Fruit fly (Drosophila melanogaster) whole organism, pupa: ENCODE data around the gene Art9.

ENCODE experiments used
- CG10348 ChIP-seq: fragments of 200-800 bp; sonication (Bioruptor generic); IDR thresholded peaks from 2 replicates; pipeline ENCODE4 v1.3.6; 2022; ENCODE audit warnings: missing biosample characterization, missing genetic modification characterization
- CG12605 ChIP-seq: fragments of 200-800 bp; sonication (Bioruptor generic); IDR thresholded peaks from 2 replicates; pipeline ENCODE4 v1.3.6; 2022; ENCODE audit warnings: missing biosample characterization, missing genetic modification characterization
- CG13204 ChIP-seq: fragments of 200-800 bp; sonication (Bioruptor generic); optimal IDR thresholded peaks from 2 replicates; lab custom pipeline; 2018; ENCODE audit warnings: missing biosample characterization, mild to moderate bottlenecking, missing genetic modification characterization, moderate library complexity
- CG14655 ChIP-seq: fragments of 200-800 bp; sonication (Bioruptor generic); optimal IDR thresholded peaks from 3 replicates; lab custom pipeline; 2017; ENCODE audit warnings: mild to moderate bottlenecking, missing biosample characterization, missing genetic modification reagents, missing genetic modification characterization
- CG15710 ChIP-seq: fragments of 200-800 bp; sonication (Bioruptor generic); optimal IDR thresholded peaks from 2 replicates; lab custom pipeline; 2018; ENCODE audit warnings: missing biosample characterization, mild to moderate bottlenecking, missing genetic modification characterization, moderate library complexity
- CG17806 ChIP-seq: fragments of 200-800 bp; sonication (Bioruptor generic); optimal IDR thresholded peaks from 2 replicates; lab custom pipeline; 2018; ENCODE audit warnings: missing biosample characterization, mild to moderate bottlenecking, missing genetic modification characterization, moderate library complexity
- CG32121 ChIP-seq: fragments of 200-800 bp; sonication (Bioruptor generic); IDR thresholded peaks from 2 replicates; pipeline ENCODE4 v1.3.6; 2022; ENCODE audit warnings: missing biosample characterization, missing genetic modification characterization
- CG34367 ChIP-seq: fragments of 200-800 bp; sonication (Bioruptor generic); optimal IDR thresholded peaks from 2 replicates; lab custom pipeline; 2018; ENCODE audit warnings: missing biosample characterization, mild to moderate bottlenecking, missing genetic modification characterization
- CG4496 ChIP-seq: fragments of 200-800 bp; sonication (Bioruptor generic); IDR thresholded peaks from 3 replicates; pipeline ENCODE4 v1.3.6; 2022; ENCODE audit warnings: missing biosample characterization, missing genetic modification characterization
- CG8159 ChIP-seq: fragments of 200-800 bp; sonication (Bioruptor generic); optimal IDR thresholded peaks from 3 replicates; lab custom pipeline; 2018; ENCODE audit warnings: missing biosample characterization, mild to moderate bottlenecking, missing genetic modification characterization, moderate library complexity
- CG8301 ChIP-seq: fragments of 200-800 bp; sonication (Bioruptor generic); optimal IDR thresholded peaks from 2 replicates; lab custom pipeline; 2018; ENCODE audit warnings: missing biosample characterization, mild to moderate bottlenecking, missing genetic modification characterization
- CG9948 ChIP-seq: fragments of 200-800 bp; sonication (Bioruptor generic); optimal IDR thresholded peaks from 2 replicates; lab custom pipeline; 2018; ENCODE audit warnings: missing biosample characterization, mild to moderate bottlenecking, missing genetic modification characterization, moderate library complexity
- D1 ChIP-seq: fragments of 200-800 bp; sonication (Bioruptor generic); optimal IDR thresholded peaks from 2 replicates; lab custom pipeline; 2018; ENCODE audit warnings: missing biosample characterization, mild to moderate bottlenecking, missing genetic modification characterization, moderate library complexity
- EcR ChIP-seq: fragments of 200-800 bp; sonication (Bioruptor generic); optimal IDR thresholded peaks from 3 replicates; lab custom pipeline; 2019; ENCODE audit warnings: missing biosample characterization, missing genetic modification characterization, mild to moderate bottlenecking, moderate library complexity, missing genetic modification reagents
- Ets98B ChIP-seq: fragments of 200-800 bp; sonication (Bioruptor generic); IDR thresholded peaks from 2 replicates; pipeline ENCODE4 v1.3.6; 2022; ENCODE audit warnings: missing biosample characterization, missing genetic modification characterization
- Pif1A ChIP-seq: fragments of 200-800 bp; sonication (Bioruptor generic); optimal IDR thresholded peaks from 3 replicates; lab custom pipeline; 2016; ENCODE audit warnings: missing biosample characterization, missing genetic modification characterization
- Pif1B ChIP-seq: fragments of 200-800 bp; sonication (Bioruptor generic); optimal IDR thresholded peaks from 3 replicates; lab custom pipeline; 2016; ENCODE audit warnings: missing biosample characterization, missing genetic modification characterization
- Snoo ChIP-seq: fragments of 200-800 bp; sonication (Bioruptor generic); optimal IDR thresholded peaks from 3 replicates; lab custom pipeline; 2017; ENCODE audit warnings: missing biosample characterization, mild to moderate bottlenecking, missing genetic modification characterization, inconsistent platforms
- fd96Ca ChIP-seq: fragments of 200-800 bp; sonication (Bioruptor generic); IDR thresholded peaks from 3 replicates; pipeline ENCODE4 v1.3.6; 2022; ENCODE audit warnings: missing biosample characterization, missing genetic modification characterization
- gl ChIP-seq: fragments of 200-800 bp; sonication (Bioruptor generic); optimal IDR thresholded peaks from 2 replicates; lab custom pipeline; 2018; ENCODE audit warnings: missing biosample characterization, mild to moderate bottlenecking, missing genetic modification characterization
- rn ChIP-seq: fragments of 200-800 bp; sonication (Bioruptor generic); IDR thresholded peaks from 2 replicates; pipeline ENCODE4 v1.3.6; 2022; ENCODE audit warnings: missing biosample characterization, missing genetic modification characterization

The Art9 gene

DNA sequence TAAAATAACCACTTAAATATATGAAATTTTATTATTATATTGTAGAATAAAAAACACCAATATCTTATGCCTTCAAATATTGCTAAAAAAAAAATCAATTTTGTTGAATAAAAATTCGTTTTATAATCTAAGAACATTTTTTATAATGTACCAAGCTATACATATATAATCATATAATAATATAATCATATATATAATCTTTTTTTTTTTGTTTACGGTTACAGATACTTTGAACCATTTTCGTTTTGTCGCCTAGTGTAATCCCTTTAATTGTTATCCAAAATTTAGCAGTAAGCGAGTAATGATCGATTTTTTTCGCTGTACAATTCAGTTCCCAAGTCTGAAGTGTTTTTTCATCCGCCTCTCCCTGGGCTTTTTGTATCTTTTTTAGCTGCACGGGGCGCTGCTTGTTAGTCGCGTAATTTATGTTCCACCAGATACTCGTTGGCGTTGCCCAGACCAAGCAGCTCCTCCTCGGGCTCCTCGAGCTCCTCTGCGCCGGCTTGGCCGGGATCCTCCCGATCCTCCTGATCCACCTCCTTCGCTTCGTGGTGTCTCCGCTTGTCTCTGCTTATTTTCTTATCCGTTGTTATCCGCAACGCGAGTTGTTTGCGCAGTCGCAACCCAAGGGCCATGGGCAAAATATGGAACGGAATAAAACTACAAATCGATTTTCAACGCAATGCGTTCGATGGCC lies 3.8 kb downstream of the Art9 start:
- TF ChIP-seq rn, result no peak
- TF ChIP-seq Pif1A (GFP tag; lab: Kevin White, UChicago), result no peak
- TF ChIP-seq CG14655, result peak; percentile 40
- TF ChIP-seq gl (tag; lab: Kevin White, UChicago), result no peak
- no peak for TF ChIP-seq Ets98B (GFP tag; lab: Robert Waterston, UW)
- TF ChIP-seq CG8159 (tag; lab: Kevin White, UChicago), result peak; percentile 60
- peak; percentile 5 for TF ChIP-seq EcR (GFP tag; lab: Kevin White, UChicago)
- no peak for TF ChIP-seq CG4496 (GFP tag; lab: Robert Waterston, UW)
- TF ChIP-seq CG17806 (tag; lab: Kevin White, UChicago), result peak; percentile 32
- TF ChIP-seq CG13204 (GFP tag; lab: Kevin White, UChicago), result no peak
- peak; percentile 12 for TF ChIP-seq Snoo
- no peak for TF ChIP-seq CG10348
- peak; percentile 56 for TF ChIP-seq CG9948 (tag; lab: Kevin White, UChicago)
- no peak for TF ChIP-seq CG8301 (tag; lab: Kevin White, UChicago)
- no peak for TF ChIP-seq Pif1B
- no peak for TF ChIP-seq CG12605 (GFP tag; lab: Robert Waterston, UW)
- TF ChIP-seq CG15710 (tag; lab: Kevin White, UChicago), result peak; percentile 47
- TF ChIP-seq CG34367 (tag; lab: Kevin White, UChicago), result no peak
- TF ChIP-seq, all 21 proteins: peak for 7

DNA sequence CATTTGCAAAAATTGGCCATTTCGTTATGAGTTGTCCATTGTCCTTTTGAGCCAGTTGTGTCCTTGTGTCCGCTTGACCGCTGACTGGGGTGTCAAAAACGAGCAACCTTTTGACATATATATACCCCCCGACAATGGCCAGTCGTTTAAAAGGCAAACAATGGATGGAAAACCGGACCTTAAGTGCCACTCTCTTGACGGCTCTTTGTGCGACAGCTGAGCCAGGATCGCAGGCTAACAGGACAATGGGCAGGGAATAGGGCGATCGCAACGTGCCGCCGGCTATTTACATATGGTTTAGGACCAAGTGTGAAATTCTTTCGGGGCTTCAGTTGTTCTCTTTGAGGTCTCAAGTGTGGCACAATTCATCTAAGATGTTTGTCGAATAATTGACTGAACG lies 7.0 kb downstream of the Art9 start:
- no peak for TF ChIP-seq CG12605 (GFP tag; lab: Robert Waterston, UW)
- TF ChIP-seq Pif1B, result no peak
- TF ChIP-seq CG32121, result no peak
- no peak for TF ChIP-seq Ets98B (GFP tag; lab: Robert Waterston, UW)
- no peak for TF ChIP-seq CG15710 (tag; lab: Kevin White, UChicago)
- TF ChIP-seq CG8159 (tag; lab: Kevin White, UChicago), result no peak
- TF ChIP-seq CG17806 (tag; lab: Kevin White, UChicago), result no peak
- no peak for TF ChIP-seq CG14655
- TF ChIP-seq Pif1A (GFP tag; lab: Kevin White, UChicago), result no peak
- TF ChIP-seq Snoo, result no peak
- TF ChIP-seq gl (tag; lab: Kevin White, UChicago), result no peak
- TF ChIP-seq CG34367 (tag; lab: Kevin White, UChicago), result no peak
- no peak for TF ChIP-seq CG8301 (tag; lab: Kevin White, UChicago)
- no peak for TF ChIP-seq EcR (GFP tag; lab: Kevin White, UChicago)
- no peak for TF ChIP-seq rn
- TF ChIP-seq, all 21 proteins: peak for 0

DNA sequence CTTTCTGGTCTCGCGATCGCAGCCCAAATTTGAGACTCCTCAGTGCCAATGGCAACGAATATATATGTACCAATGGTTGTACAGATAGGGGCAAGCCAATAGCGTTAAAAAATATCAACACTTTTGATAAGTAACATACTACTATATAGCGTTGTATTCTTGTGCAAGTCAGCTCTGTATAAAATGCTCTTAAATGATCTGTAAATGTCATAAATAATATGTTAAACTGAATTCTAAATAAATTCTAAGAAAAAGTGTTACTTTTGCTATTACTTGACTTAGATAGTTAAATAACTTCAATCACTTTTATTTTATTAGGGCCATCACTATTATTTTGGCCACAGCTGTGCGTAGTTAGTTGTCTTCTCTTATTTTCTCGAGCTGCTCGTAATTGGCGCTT lies 8.6 kb downstream of the Art9 start:
- TF ChIP-seq CG8301 (tag; lab: Kevin White, UChicago) (peak; percentile 12), D1 (no peak), CG12605 (GFP tag; lab: Robert Waterston, UW) (no peak), Pif1A (GFP tag; lab: Kevin White, UChicago) (peak; percentile 54), CG14655 (peak; percentile 19), CG13204 (GFP tag; lab: Kevin White, UChicago) (no peak), Snoo (peak; percentile 30), gl (tag; lab: Kevin White, UChicago) (no peak), CG17806 (tag; lab: Kevin White, UChicago) (peak; percentile 11), CG8159 (tag; lab: Kevin White, UChicago) (peak; percentile 50), rn (no peak), CG15710 (tag; lab: Kevin White, UChicago) (peak; percentile 72), Pif1B (peak; percentile 36), CG10348 (no peak), CG9948 (tag; lab: Kevin White, UChicago) (peak; percentile 65), CG34367 (tag; lab: Kevin White, UChicago) (peak; percentile 46)
- TF ChIP-seq, all 21 proteins: peak for 10

dm6 chr3R:13933966-13934365 lies 9.3 kb downstream of the Art9 start:
- TF ChIP-seq gl (tag; lab: Kevin White, UChicago) (no peak), CG15710 (tag; lab: Kevin White, UChicago) (no peak), EcR (GFP tag; lab: Kevin White, UChicago) (no peak), CG4496 (GFP tag; lab: Robert Waterston, UW) (no peak), fd96Ca (GFP tag; lab: Robert Waterston, UW) (no peak), rn (no peak), Pif1A (GFP tag; lab: Kevin White, UChicago) (no peak), CG17806 (tag; lab: Kevin White, UChicago) (no peak), D1 (no peak), Ets98B (GFP tag; lab: Robert Waterston, UW) (no peak), CG8301 (tag; lab: Kevin White, UChicago) (no peak), CG13204 (GFP tag; lab: Kevin White, UChicago) (no peak), Pif1B (no peak)
- TF ChIP-seq, all 21 proteins: peak for 0

DNA sequence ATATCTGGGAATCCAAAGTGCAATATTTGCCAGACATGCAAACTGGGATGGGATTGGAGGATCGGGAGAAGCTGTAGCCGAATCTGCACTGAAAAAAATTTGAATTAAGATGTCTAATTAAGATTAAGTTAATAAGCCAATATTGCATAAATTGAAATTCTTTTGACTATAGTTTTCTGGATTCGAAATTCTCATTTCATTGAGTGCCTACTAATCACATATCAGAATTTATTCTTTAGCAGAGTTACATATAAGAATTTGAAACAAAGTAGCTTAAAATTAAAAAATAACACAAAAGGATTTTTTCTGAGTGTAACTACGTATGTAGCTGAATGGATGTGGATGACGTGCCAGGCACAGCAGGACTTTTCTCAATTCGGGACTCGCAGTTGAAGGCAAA lies 11.4 kb downstream of the Art9 start:
- TF ChIP-seq gl (tag; lab: Kevin White, UChicago), result no peak
- TF ChIP-seq CG15710 (tag; lab: Kevin White, UChicago), result peak; percentile 28
- no peak for TF ChIP-seq CG13204 (GFP tag; lab: Kevin White, UChicago)
- TF ChIP-seq Pif1B, result no peak
- no peak for TF ChIP-seq CG34367 (tag; lab: Kevin White, UChicago)
- no peak for TF ChIP-seq Snoo
- peak; percentile 52 for TF ChIP-seq CG9948 (tag; lab: Kevin White, UChicago)
- TF ChIP-seq CG17806 (tag; lab: Kevin White, UChicago), result no peak
- peak; percentile 0 for TF ChIP-seq CG14655
- TF ChIP-seq CG8301 (tag; lab: Kevin White, UChicago), result no peak
- TF ChIP-seq Ets98B (GFP tag; lab: Robert Waterston, UW), result no peak
- TF ChIP-seq EcR (GFP tag; lab: Kevin White, UChicago), result no peak
- TF ChIP-seq CG8159 (tag; lab: Kevin White, UChicago), result peak; percentile 30
